Worm (Caenorhabditis elegans) whole organism, midembryonic: Measurements from ENCODE around the gene math-6.

ENCODE experiments used
- T22C8.4 ChIP-seq: fragments of 200-800 bp; sonication (Bioruptor generic); IDR thresholded peaks from 2 replicates; pipeline ENCODE4 v1.3.6; 2022; ENCODE audit warnings: missing genetic modification characterization, missing compliant biosample characterization
- cog-1 ChIP-seq: sonication (generic microtip); optimal IDR thresholded peaks from 2 replicates; lab custom pipeline; 2016; ENCODE audit warnings: missing genetic modification characterization, missing compliant biosample characterization
- flt-1 ChIP-seq: fragments of 200-800 bp; sonication (Bioruptor generic); IDR thresholded peaks from 2 replicates; pipeline ENCODE4 v1.3.6; 2022; ENCODE audit warnings: missing genetic modification characterization, missing compliant biosample characterization
- klf-2 ChIP-seq: fragments of 200-800 bp; sonication (Bioruptor generic); conservative IDR thresholded peaks from 2 replicates; pipeline ENCODE4 v1.3.6; 2022; ENCODE audit warnings: missing genetic modification reagents, missing genetic modification characterization, missing compliant biosample characterization
- med-1 ChIP-seq: sonication (generic microtip); optimal IDR thresholded peaks from 2 replicates; lab custom pipeline; 2017; ENCODE audit warnings: missing genetic modification characterization, mild to moderate bottlenecking, missing compliant biosample characterization, antibody characterized with exemption, missing genetic modification reagents; ENCODE audit not compliant: insufficient read depth
- ref-1 ChIP-seq: fragments of 200-800 bp; sonication (Bioruptor generic); conservative IDR thresholded peaks from 2 replicates; pipeline ENCODE4 v1.3.6; 2022; ENCODE audit warnings: missing genetic modification reagents, missing genetic modification characterization, missing compliant biosample characterization
- tab-1 ChIP-seq: fragments of 200-800 bp; sonication (Bioruptor generic); IDR thresholded peaks from 2 replicates; pipeline ENCODE4 v1.3.6; 2022; ENCODE audit warnings: missing genetic modification characterization, missing compliant biosample characterization
- ztf-23 ChIP-seq: fragments of 200-800 bp; sonication (Bioruptor generic); IDR thresholded peaks from 2 replicates; pipeline ENCODE4 v1.3.6; 2022; ENCODE audit warnings: missing genetic modification reagents, missing genetic modification characterization, missing compliant biosample characterization
- ztf-29 ChIP-seq: fragments of 200-800 bp; sonication (Bioruptor generic); IDR thresholded peaks from 2 replicates; pipeline ENCODE4 v1.3.6; 2022; ENCODE audit warnings: missing genetic modification reagents, missing genetic modification characterization, missing compliant biosample characterization

math-6 gene

ce11 chrII:1901981-1902380, 17.4 kb upstream of the math-6 start, which contains the start of gene math-23:
math-23 (plus strand) TSS chrII:1902281.
- TF ChIP-seq klf-2 (no peak), cog-1 (tag; lab: Kevin White, UChicago) (no peak), ztf-23 (GFP tag; lab: Robert Waterston, UW) (no peak), T22C8.4 (GFP tag; lab: Robert Waterston, UW) (no peak), ztf-29 (no peak), flt-1 (GFP tag; lab: Robert Waterston, UW) (no peak)

ce11 chrII:1899934-1900333, 15.4 kb upstream of the math-6 start, which contains the start of gene math-24:
math-24 (plus strand) TSS chrII:1900234.
- no peak for TF ChIP-seq flt-1 (GFP tag; lab: Robert Waterston, UW)
- no peak for TF ChIP-seq klf-2
- no peak for TF ChIP-seq ref-1 (GFP tag; lab: Robert Waterston, UW)
- TF ChIP-seq ztf-23 (GFP tag; lab: Robert Waterston, UW): no peak
- TF ChIP-seq T22C8.4 (GFP tag; lab: Robert Waterston, UW): no peak
- no peak for TF ChIP-seq tab-1 (GFP tag; lab: Robert Waterston, UW)
- no peak for TF ChIP-seq ztf-29
- TF ChIP-seq cog-1 (tag; lab: Kevin White, UChicago): no peak
- no peak for TF ChIP-seq med-1 (GFP tag; lab: Kevin White, UChicago)

- TF ChIP-seq med-1 (GFP tag; lab: Kevin White, UChicago) (no peak), ref-1 (GFP tag; lab: Robert Waterston, UW) (no peak), klf-2 (no peak), T22C8.4 (GFP tag; lab: Robert Waterston, UW) (no peak), ztf-29 (no peak), ztf-23 (GFP tag; lab: Robert Waterston, UW) (no peak), flt-1 (GFP tag; lab: Robert Waterston, UW) (no peak), cog-1 (tag; lab: Kevin White, UChicago) (no peak), tab-1 (GFP tag; lab: Robert Waterston, UW) (no peak)
Measured at ce11 chrII:1897936-1898335, 13.4 kb upstream of the math-6 start, which contains the start of gene C46F9.6. C46F9.6 (plus strand) TSS chrII:1898236.

ce11 chrII:1895762-1896161, 11.2 kb upstream of the math-6 start, which contains the start of gene math-25:
math-25 (plus strand) TSS chrII:1896062.
- no peak for TF ChIP-seq ztf-23 (GFP tag; lab: Robert Waterston, UW)

- TF ChIP-seq ztf-29: no peak
- TF ChIP-seq flt-1 (GFP tag; lab: Robert Waterston, UW): no peak
- no peak for TF ChIP-seq med-1 (GFP tag; lab: Kevin White, UChicago)
- no peak for TF ChIP-seq T22C8.4 (GFP tag; lab: Robert Waterston, UW)
- no peak for TF ChIP-seq klf-2
Measured at ce11 chrII:1895278-1895677, 10.7 kb upstream of the math-6 start, which contains the start of gene C46F9.5. C46F9.5 (plus strand) TSS chrII:1895578.

- TF ChIP-seq cog-1 (tag; lab: Kevin White, UChicago): no peak
- TF ChIP-seq med-1 (GFP tag; lab: Kevin White, UChicago): no peak
- TF ChIP-seq tab-1 (GFP tag; lab: Robert Waterston, UW): no peak
- TF ChIP-seq T22C8.4 (GFP tag; lab: Robert Waterston, UW): no peak
- TF ChIP-seq ztf-23 (GFP tag; lab: Robert Waterston, UW): no peak
- TF ChIP-seq flt-1 (GFP tag; lab: Robert Waterston, UW): no peak
- TF ChIP-seq ztf-29: no peak
- no peak for TF ChIP-seq ref-1 (GFP tag; lab: Robert Waterston, UW)
- TF ChIP-seq klf-2: no peak
Measured at ce11 chrII:1893912-1894311, 9.4 kb upstream of the math-6 start, which contains the start of gene C16C4.1. C16C4.1 (plus strand) TSS chrII:1894212.

- TF ChIP-seq cog-1 (tag; lab: Kevin White, UChicago) (no peak), ref-1 (GFP tag; lab: Robert Waterston, UW) (no peak), ztf-29 (no peak), flt-1 (GFP tag; lab: Robert Waterston, UW) (no peak), klf-2 (no peak), T22C8.4 (GFP tag; lab: Robert Waterston, UW) (no peak), tab-1 (GFP tag; lab: Robert Waterston, UW) (no peak), med-1 (GFP tag; lab: Kevin White, UChicago) (no peak), ztf-23 (GFP tag; lab: Robert Waterston, UW) (no peak)
Measured at ce11 chrII:1890682-1891081, 6.1 kb upstream of the math-6 start, which contains the start of gene math-9. math-9 (minus strand) TSS chrII:1890782.

- TF ChIP-seq T22C8.4 (GFP tag; lab: Robert Waterston, UW) (no peak), klf-2 (no peak), ztf-23 (GFP tag; lab: Robert Waterston, UW) (no peak), flt-1 (GFP tag; lab: Robert Waterston, UW) (no peak), cog-1 (tag; lab: Kevin White, UChicago) (no peak)
Measured at ce11 chrII:1889071-1889470, 4.5 kb upstream of the math-6 start, which contains the start of gene math-8. math-8 (minus strand) TSS chrII:1889171.

- TF ChIP-seq tab-1 (GFP tag; lab: Robert Waterston, UW) (no peak), cog-1 (tag; lab: Kevin White, UChicago) (no peak), klf-2 (no peak), ztf-23 (GFP tag; lab: Robert Waterston, UW) (no peak), ztf-29 (no peak), ref-1 (GFP tag; lab: Robert Waterston, UW) (no peak), med-1 (GFP tag; lab: Kevin White, UChicago) (no peak), T22C8.4 (GFP tag; lab: Robert Waterston, UW) (no peak), flt-1 (GFP tag; lab: Robert Waterston, UW) (no peak)
Measured at ce11 chrII:1886379-1886778, 1.8 kb upstream of the math-6 start, which contains the start of gene math-7. math-7 (minus strand) TSS chrII:1886479.

ce11 chrII:1882705-1883104, 1.8 kb downstream of the math-6 start, which contains the start of gene math-5:
math-5 (minus strand) TSS chrII:1882805.
- TF ChIP-seq ref-1 (GFP tag; lab: Robert Waterston, UW) (no peak), ztf-23 (GFP tag; lab: Robert Waterston, UW) (no peak), klf-2 (no peak), cog-1 (tag; lab: Kevin White, UChicago) (no peak), flt-1 (GFP tag; lab: Robert Waterston, UW) (no peak), T22C8.4 (GFP tag; lab: Robert Waterston, UW) (no peak), tab-1 (GFP tag; lab: Robert Waterston, UW) (no peak), med-1 (GFP tag; lab: Kevin White, UChicago) (no peak), ztf-29 (no peak)
